Fruit fly (Drosophila melanogaster): ENCODE measurements around the gene Polr2J.

Polr2J gene

DNA sequence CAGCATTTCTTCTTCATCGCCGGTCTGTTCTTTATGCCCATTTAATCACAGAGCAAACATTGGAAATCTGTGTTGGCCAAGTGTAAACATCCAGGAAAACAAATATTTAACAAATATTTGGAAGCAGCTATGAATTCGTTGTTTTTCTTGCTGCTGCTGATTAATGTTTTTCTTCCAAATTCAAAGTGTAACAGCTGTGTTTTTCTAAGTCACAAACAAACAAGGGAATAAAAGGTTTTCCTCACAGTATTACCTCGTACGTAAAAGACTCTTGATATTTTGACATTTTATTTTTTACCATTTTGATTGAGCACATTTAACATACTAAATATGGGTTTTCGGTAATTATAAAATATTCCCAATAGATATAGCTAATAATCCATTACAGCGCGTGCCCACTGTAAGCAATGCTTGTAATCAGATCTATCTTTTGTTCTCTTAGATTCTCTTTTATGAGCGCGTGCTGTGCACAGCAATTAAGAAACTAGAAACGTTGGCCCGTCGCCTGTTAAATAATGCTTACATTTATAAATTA lies 31.4 kb downstream of the Polr2J start (continued):
- TF ChIP-seq CG10274 (GFP tag; optimal IDR thresholded peaks at IDR 0.05) (peak; percentile 90), Camta (GFP tag; optimal IDR thresholded peaks at IDR 0.05) (peak; percentile 99), cg (GFP tag; optimal IDR thresholded peaks at IDR 0.05) (peak; percentile 18), Ptx1 (GFP tag; IDR thresholded peaks at IDR 0.05) (peak; percentile 95), CG5953 (GFP tag; IDR thresholded peaks at IDR 0.05) (peak; percentile 80), CG1529 (GFP tag; optimal IDR thresholded peaks at IDR 0.05) (peak; percentile 91), CG9817 (tag; optimal IDR thresholded peaks at IDR 0.05) (peak; percentile 96), CG9797 (GFP tag; optimal IDR thresholded peaks at IDR 0.05) (peak; percentile 57), CG33557 (GFP tag; optimal IDR thresholded peaks at IDR 0.05) (peak; percentile 93), Abd-B (GFP tag; optimal IDR thresholded peaks at IDR 0.05) (peak; percentile 93), CG10565 (GFP tag; optimal IDR thresholded peaks at IDR 0.05) (peak; percentile 94), Hr39 (optimal IDR thresholded peaks at IDR 0.05) (no peak), CG9727 (GFP tag; optimal IDR thresholded peaks at IDR 0.05) (peak; percentile 99), Sin3A (optimal IDR thresholded peaks at IDR 0.05) (no peak), Scr (GFP tag; IDR thresholded peaks at IDR 0.05; ENCODE audit: partially characterized antibody) (no peak), CG12391 (tag; optimal IDR thresholded peaks at IDR 0.05) (peak; percentile 95), chinmo (GFP tag; IDR thresholded peaks at IDR 0.05; ENCODE audit: partially characterized antibody) (0 out of 4 replicates have a peak, but pooled peaks have one; percentile 14), Doc2 (GFP tag; IDR thresholded peaks at IDR 0.05) (peak; percentile 48; the same call in 1 of the 2 replicates), scrt (GFP tag; optimal IDR thresholded peaks at IDR 0.05) (peak; percentile 90), CG7987 (GFP tag; optimal IDR thresholded peaks at IDR 0.05) (peak; percentile 99), cwo (GFP tag; optimal IDR thresholded peaks at IDR 0.05) (peak; percentile 89), twi (tag; optimal IDR thresholded peaks at IDR 0.05) (peak; percentile 97), ase (GFP tag; IDR thresholded peaks at IDR 0.05) (peak; percentile 88), CG18619 (GFP tag; optimal IDR thresholded peaks at IDR 0.05) (peak; percentile 95), Opbp (GFP tag; IDR thresholded peaks at IDR 0.05; ENCODE audit: partially characterized antibody) (no peak), CG16813 (GFP tag; IDR thresholded peaks at IDR 0.05; ENCODE audit: partially characterized antibody) (no peak), CG18764 (GFP tag; optimal IDR thresholded peaks at IDR 0.05) (peak; percentile 99), CG10431 (GFP tag; optimal IDR thresholded peaks at IDR 0.05) (peak; percentile 84), Fer1 (GFP tag; optimal IDR thresholded peaks at IDR 0.05) (peak; percentile 96), CG6689 (GFP tag; IDR thresholded peaks at IDR 0.05) (peak; percentile 95), Xrp1 (GFP tag; IDR thresholded peaks at IDR 0.05) (peak; percentile 97), ci (GFP tag; IDR thresholded peaks at IDR 0.05) (peak; percentile 95), dan (GFP tag; IDR thresholded peaks at IDR 0.05) (no peak; the same call in 1 of the 2 replicates), schlank (tag; optimal IDR thresholded peaks at IDR 0.05) (peak; percentile 93), sob (GFP tag; IDR thresholded peaks at IDR 0.05) (peak; percentile 94), D (optimal IDR thresholded peaks at IDR 0.05) (no peak), D (GFP tag; optimal IDR thresholded peaks at IDR 0.05) (peak; percentile 98), otp (GFP tag; IDR thresholded peaks at IDR 0.05) (peak; percentile 95), Chrac-16 (GFP tag; optimal IDR thresholded peaks at IDR 0.05) (peak; percentile 95), lbe (GFP tag; optimal IDR thresholded peaks at IDR 0.05) (no peak), CG12219 (GFP tag; optimal IDR thresholded peaks at IDR 0.05) (peak; percentile 93), CG17361 (GFP tag; IDR thresholded peaks at IDR 0.05) (peak; percentile 98), lilli (GFP tag; optimal IDR thresholded peaks at IDR 0.05) (peak; percentile 93), oc (tag; optimal IDR thresholded peaks at IDR 0.05) (peak; percentile 97), run (tag; optimal IDR thresholded peaks at IDR 0.05) (peak; percentile 90), Atf3 (GFP tag; optimal IDR thresholded peaks at IDR 0.05) (peak; percentile 83), trem (tag; optimal IDR thresholded peaks at IDR 0.05) (peak; percentile 90), ato (GFP tag; IDR thresholded peaks at IDR 0.05; ENCODE audit: partially characterized antibody) (no peak), HLH54F (GFP tag; optimal IDR thresholded peaks at IDR 0.05) (peak; percentile 90), CG7357 (GFP tag; IDR thresholded peaks at IDR 0.05) (peak; percentile 87), salm (tag; optimal IDR thresholded peaks at IDR 0.05) (peak; percentile 86)
